Worm (Caenorhabditis elegans): ENCODE results near the gene msh-5.

Gene msh-5

DNA sequence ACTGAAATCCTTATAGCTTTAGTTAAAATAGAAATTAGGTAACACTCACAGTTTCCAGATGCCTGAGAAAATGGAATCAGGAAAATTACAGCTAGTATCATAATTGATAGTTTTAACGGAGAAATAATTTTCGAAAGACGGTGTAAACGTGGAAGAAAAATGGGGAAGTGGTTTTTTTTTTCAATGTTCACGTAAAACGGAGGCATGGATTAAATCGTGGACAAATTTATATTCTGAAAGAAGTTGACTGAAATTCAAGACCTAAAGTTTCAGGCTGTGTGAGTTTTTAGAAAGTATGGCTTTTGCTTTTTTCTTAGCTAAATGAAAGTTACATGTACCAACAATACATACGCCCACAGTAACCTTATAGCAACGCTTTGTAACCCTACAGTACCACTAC is 12.8 kb upstream of the msh-5 start, which contains the start of gene spe-43:
spe-43 (minus strand) TSS at position 101 of the 400 bp plus-strand sequence.
- TF ChIP-seq nhr-43 (tag; optimal IDR thresholded peaks at IDR 0.05; ENCODE audit: poor library complexity, severe bottlenecking): no peak
- TF ChIP-seq egl-27 (tag; optimal IDR thresholded peaks at IDR 0.05): no peak
- TF ChIP-seq nhr-25 (tag; optimal IDR thresholded peaks at IDR 0.05): no peak
- TF ChIP-seq elt-2 (tag; optimal IDR thresholded peaks at IDR 0.05): no peak
- TF ChIP-seq nhr-67 (tag; optimal IDR thresholded peaks at IDR 0.05): no peak
- TF ChIP-seq zag-1 (tag; optimal IDR thresholded peaks at IDR 0.05): no peak
- no peak for TF ChIP-seq ztf-4 (tag; optimal IDR thresholded peaks at IDR 0.05)
- TF ChIP-seq nhr-12 (tag; optimal IDR thresholded peaks at IDR 0.05): no peak
- TF ChIP-seq lin-39 (tag; optimal IDR thresholded peaks at IDR 0.05): no peak
- TF ChIP-seq elt-3 (tag; optimal IDR thresholded peaks at IDR 0.05): no peak
- TF ChIP-seq ztf-11 (tag; optimal IDR thresholded peaks at IDR 0.05): no peak
- TF ChIP-seq ceh-16 (tag; optimal IDR thresholded peaks at IDR 0.05): no peak

DNA sequence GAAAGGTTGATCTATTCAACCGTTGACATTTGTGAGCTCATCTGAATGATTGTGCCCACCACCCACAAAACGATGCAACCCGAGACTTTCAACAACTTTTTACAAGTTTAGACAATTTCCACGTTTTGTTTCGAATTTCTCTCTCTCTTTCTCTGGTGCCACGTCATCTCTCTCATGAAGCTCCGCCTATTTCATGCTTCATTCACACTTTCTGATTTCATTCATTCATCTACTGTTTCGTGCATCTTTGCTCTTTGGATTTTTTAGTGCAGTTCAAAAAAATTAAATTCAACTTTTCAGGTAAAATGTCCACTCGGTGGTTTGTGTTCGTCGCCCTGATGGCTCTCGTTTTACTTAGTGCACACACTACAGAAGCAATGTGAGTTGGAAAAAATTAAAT is 5.8 kb upstream of the msh-5 start, which contains the start of gene nlp-79:
nlp-79 (plus strand) TSS at position 301 of the 400 bp plus-strand sequence.
- no peak for TF ChIP-seq elt-1 (tag; optimal IDR thresholded peaks at IDR 0.05)
- no peak for TF ChIP-seq nhr-12 (tag; optimal IDR thresholded peaks at IDR 0.05)
- no peak for TF ChIP-seq jun-1 (tag; optimal IDR thresholded peaks at IDR 0.05)
- no peak for TF ChIP-seq fkh-2 (tag; optimal IDR thresholded peaks at IDR 0.05)
- TF ChIP-seq elt-3 (tag; optimal IDR thresholded peaks at IDR 0.05): no peak
- no peak for TF ChIP-seq ceh-16 (tag; optimal IDR thresholded peaks at IDR 0.05)
- no peak for TF ChIP-seq eor-1 (tag; optimal IDR thresholded peaks at IDR 0.05)
- no peak for TF ChIP-seq nhr-237 (tag; optimal IDR thresholded peaks at IDR 0.05)
- TF ChIP-seq mml-1 (tag; optimal IDR thresholded peaks at IDR 0.05): no peak
- TF ChIP-seq egl-5 (tag; optimal IDR thresholded peaks at IDR 0.05): no peak
- TF ChIP-seq tbx-2 (tag; optimal IDR thresholded peaks at IDR 0.05): no peak
- no peak for TF ChIP-seq egl-27 (tag; optimal IDR thresholded peaks at IDR 0.05)
- no peak for TF ChIP-seq nhr-25 (tag; optimal IDR thresholded peaks at IDR 0.05)
- no peak for TF ChIP-seq sea-2 (GFP tag; optimal IDR thresholded peaks at IDR 0.05)
- TF ChIP-seq unc-62 (GFP tag; optimal IDR thresholded peaks at IDR 0.05): no peak
- TF ChIP-seq ceh-82 (tag; optimal IDR thresholded peaks at IDR 0.05): no peak
- no peak for TF ChIP-seq skn-1 (tag; optimal IDR thresholded peaks at IDR 0.05)
- TF ChIP-seq lin-15B (tag; optimal IDR thresholded peaks at IDR 0.05): no peak
- TF ChIP-seq fos-1 (tag; optimal IDR thresholded peaks at IDR 0.05): no peak

DNA sequence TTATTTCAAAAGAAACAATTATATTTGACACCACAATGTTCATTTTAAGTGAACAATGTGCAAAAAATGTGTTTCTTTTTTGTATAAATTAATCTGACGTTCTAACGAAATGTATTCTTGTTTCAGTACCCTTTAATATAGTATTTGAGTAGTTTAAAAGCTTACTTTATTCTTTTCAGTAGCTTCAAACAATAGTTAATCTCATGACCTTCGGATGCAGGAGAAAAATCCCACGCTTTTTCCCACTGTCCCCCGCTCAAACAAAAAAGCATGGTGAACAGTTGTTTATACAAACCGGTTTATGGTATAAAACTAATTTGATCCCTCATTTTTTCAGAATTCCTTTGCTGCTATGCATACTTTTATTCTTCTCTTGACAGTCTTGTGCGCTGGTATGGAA is 10.1 kb downstream of the msh-5 start, which contains the start of gene scl-14:
scl-14 (plus strand) TSS at position 301 of the 400 bp plus-strand sequence.
- no peak for TF ChIP-seq ceh-16 (tag; optimal IDR thresholded peaks at IDR 0.05)
- TF ChIP-seq ceh-82 (tag; optimal IDR thresholded peaks at IDR 0.05): no peak
- no peak for TF ChIP-seq fos-1 (tag; optimal IDR thresholded peaks at IDR 0.05)
- no peak for TF ChIP-seq ZK546.5 (tag; optimal IDR thresholded peaks at IDR 0.05)
- TF ChIP-seq jun-1 (tag; optimal IDR thresholded peaks at IDR 0.05): no peak
- no peak for TF ChIP-seq fkh-10 (GFP tag; optimal IDR thresholded peaks at IDR 0.05)
- no peak for TF ChIP-seq ceh-9 (tag; optimal IDR thresholded peaks at IDR 0.05)
- TF ChIP-seq nhr-28 (tag; optimal IDR thresholded peaks at IDR 0.05): no peak
- TF ChIP-seq snpc-4 (tag; optimal IDR thresholded peaks at IDR 0.05): no peak
- TF ChIP-seq lsy-12 (tag; optimal IDR thresholded peaks at IDR 0.05): no peak
- no peak for TF ChIP-seq fkh-2 (tag; optimal IDR thresholded peaks at IDR 0.05)
- no peak for TF ChIP-seq elt-2 (tag; optimal IDR thresholded peaks at IDR 0.05)
- TF ChIP-seq lin-15B (tag; optimal IDR thresholded peaks at IDR 0.05): no peak
- TF ChIP-seq egl-5 (tag; optimal IDR thresholded peaks at IDR 0.05): no peak

DNA sequence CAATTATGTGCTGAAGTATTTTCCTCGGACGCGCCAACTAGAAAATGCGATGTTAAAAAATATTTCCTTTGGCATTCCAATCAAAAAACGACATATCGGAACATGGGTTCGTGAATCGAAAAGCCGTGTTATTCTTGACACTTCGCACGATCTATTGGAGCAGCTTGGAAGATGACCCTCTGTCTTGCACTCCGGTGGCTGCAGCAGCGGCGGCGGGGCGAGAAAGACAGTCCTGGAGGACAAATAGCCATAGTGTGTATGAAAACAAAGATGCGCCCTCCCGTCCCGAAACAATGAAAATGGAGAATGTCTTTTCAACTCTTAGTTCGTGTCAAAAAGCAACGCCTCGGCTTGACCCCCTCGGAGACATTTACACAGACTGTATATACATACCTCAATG is 12.5 kb downstream of the msh-5 start:
- TF ChIP-seq elt-1 (tag; optimal IDR thresholded peaks at IDR 0.05) (no peak), R02D3.7 (tag; optimal IDR thresholded peaks at IDR 0.05) (no peak), lsy-12 (tag; optimal IDR thresholded peaks at IDR 0.05) (no peak), ama-1 (optimal IDR thresholded peaks at IDR 0.05) (no peak), ceh-82 (tag; optimal IDR thresholded peaks at IDR 0.05) (no peak), mdl-1 (tag; optimal IDR thresholded peaks at IDR 0.05) (no peak), ztf-4 (tag; optimal IDR thresholded peaks at IDR 0.05) (no peak), zag-1 (tag; optimal IDR thresholded peaks at IDR 0.05) (no peak), skn-1 (tag; optimal IDR thresholded peaks at IDR 0.05) (no peak), jun-1 (tag; optimal IDR thresholded peaks at IDR 0.05) (no peak), nhr-12 (tag; optimal IDR thresholded peaks at IDR 0.05) (no peak)

DNA sequence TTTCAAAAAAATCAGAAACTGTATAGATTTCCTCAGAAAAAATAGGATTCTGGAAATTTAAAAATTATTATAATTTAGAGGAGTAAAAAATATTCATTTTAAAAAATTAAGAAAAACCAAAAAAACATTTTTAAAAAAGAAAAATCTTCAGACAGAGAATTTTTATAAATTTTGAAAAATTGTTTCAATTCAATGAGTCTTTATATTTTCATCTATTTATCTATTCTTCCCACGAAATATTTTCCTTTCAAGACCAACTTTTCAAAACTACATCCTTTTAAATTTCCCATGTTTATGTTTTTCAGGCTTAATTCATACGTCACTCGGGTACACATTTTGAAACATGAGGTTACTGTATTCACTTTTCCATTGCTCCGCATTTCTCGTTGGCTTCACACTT is 15.2 kb downstream of the msh-5 start, which contains the start of gene nas-14:
nas-14 (plus strand) TSS at position 301 of the 400 bp plus-strand sequence.
- TF ChIP-seq sea-2 (GFP tag; optimal IDR thresholded peaks at IDR 0.05) (no peak), egl-27 (tag; optimal IDR thresholded peaks at IDR 0.05) (no peak), zag-1 (tag; optimal IDR thresholded peaks at IDR 0.05) (no peak), nhr-23 (tag; optimal IDR thresholded peaks at IDR 0.05) (no peak), nfya-1 (tag; optimal IDR thresholded peaks at IDR 0.05; ENCODE audit: insufficient read depth) (no peak), pha-4 (tag; optimal IDR thresholded peaks at IDR 0.05) (no peak), tbx-2 (tag; optimal IDR thresholded peaks at IDR 0.05) (no peak), nhr-77 (tag; optimal IDR thresholded peaks at IDR 0.05) (no peak), nhr-76 (tag; optimal IDR thresholded peaks at IDR 0.05) (no peak), ZK546.5 (tag; optimal IDR thresholded peaks at IDR 0.05) (no peak)

All from whole organism, L3 larva.